Worm (Caenorhabditis elegans): ENCODE results near the gene ZK1307.2.

ZK1307.2 gene

DNA sequence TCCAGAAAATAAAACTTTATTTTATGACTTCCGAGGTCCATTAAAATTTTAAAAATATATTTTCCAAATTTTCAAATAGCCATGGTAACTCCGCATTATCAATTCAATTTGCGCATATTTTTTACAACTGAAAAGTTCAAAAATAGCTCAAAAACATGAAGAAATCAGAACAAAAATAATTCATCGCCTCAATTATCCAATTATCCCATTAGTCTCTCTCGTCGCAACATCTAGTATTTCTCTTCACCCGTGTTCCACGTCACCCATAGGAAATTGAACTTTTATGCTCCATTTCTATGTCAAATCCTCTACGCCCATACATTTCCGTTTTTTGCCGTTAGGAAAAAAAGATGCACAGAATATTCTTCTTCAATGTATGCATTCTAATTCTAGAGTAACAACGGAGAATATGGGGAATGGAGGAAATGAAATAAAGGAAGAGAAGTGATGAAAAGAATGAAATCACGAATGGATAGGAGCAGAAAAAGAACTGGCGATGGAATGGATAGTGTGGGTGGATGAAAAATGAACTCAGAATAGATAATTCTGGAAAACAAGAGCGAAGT, 36.4 kb upstream of the ZK1307.2 start:
- TF ChIP-seq lin-14 (GFP tag; optimal IDR thresholded peaks at IDR 0.05) = peak; percentile 79
- no peak for TF ChIP-seq nhr-19 (GFP tag; conservative IDR thresholded peaks at IDR 0.05)
- peak; percentile 39 for TF ChIP-seq unc-86 (tag; optimal IDR thresholded peaks at IDR 0.05)
- no peak for TF ChIP-seq fos-1 (tag; optimal IDR thresholded peaks at IDR 0.05)
- TF ChIP-seq irx-1 (tag; optimal IDR thresholded peaks at IDR 0.05) = peak; percentile 9
- TF ChIP-seq ceh-8 (GFP tag; optimal IDR thresholded peaks at IDR 0.05) = peak; percentile 96
- TF ChIP-seq fkh-10 (GFP tag; optimal IDR thresholded peaks at IDR 0.05) = peak; percentile 98
- no peak for TF ChIP-seq snu-23 (GFP tag; optimal IDR thresholded peaks at IDR 0.05)
- peak; percentile 7 for TF ChIP-seq egl-13 (tag; optimal IDR thresholded peaks at IDR 0.05)
- peak; percentile 18 for TF ChIP-seq ces-1 (GFP tag; optimal IDR thresholded peaks at IDR 0.05)
- peak; percentile 24 for TF ChIP-seq nhr-47 (tag; optimal IDR thresholded peaks at IDR 0.05)
- peak; percentile 28 for TF ChIP-seq nhr-71 (tag; optimal IDR thresholded peaks at IDR 0.05)
- TF ChIP-seq C16A3.4 (tag; optimal IDR thresholded peaks at IDR 0.05) = no peak
- peak in 1 of 2 experiments; percentile 30 for TF ChIP-seq lsy-2 (tag; optimal IDR thresholded peaks at IDR 0.05)
- no peak for TF ChIP-seq hpl-2 (GFP tag; optimal IDR thresholded peaks at IDR 0.05)
- TF ChIP-seq pqm-1 (tag; optimal IDR thresholded peaks at IDR 0.05) = no peak

DNA sequence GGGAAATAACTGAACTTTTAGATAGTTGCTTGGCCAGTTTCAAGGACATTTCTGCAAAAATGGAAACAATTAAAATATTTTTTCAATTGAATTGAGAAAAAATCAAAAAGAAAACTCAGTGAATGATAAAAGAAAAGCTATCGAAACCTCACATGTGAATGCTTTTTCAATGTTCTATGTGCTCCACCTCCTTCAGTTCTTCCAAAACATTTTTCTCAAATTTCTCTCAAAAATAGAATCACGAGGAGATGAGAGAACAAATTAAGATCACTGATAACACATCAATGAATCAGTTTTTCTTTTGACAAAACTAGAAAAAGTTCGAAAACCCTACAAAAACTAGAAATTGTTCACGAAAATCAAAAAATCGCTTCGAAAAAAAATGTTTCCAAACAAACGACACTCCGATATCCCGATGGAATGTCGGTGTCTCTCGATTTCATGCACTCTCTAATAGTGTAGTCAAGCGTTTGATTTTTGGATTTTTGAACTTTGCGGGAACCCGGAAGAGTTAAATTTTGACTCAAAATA, 33.0 kb upstream of the ZK1307.2 start, which contains the start of gene ZK1320.9:
Gene ZK1320.9, minus strand, starts transcription at position 51 of the 531 bp plus-strand sequence.
- TF ChIP-seq C34B4.2 (tag; optimal IDR thresholded peaks at IDR 0.05) = no peak
- peak; percentile 62 for TF ChIP-seq nhr-77 (tag; optimal IDR thresholded peaks at IDR 0.05)
- peak; percentile 83 for TF ChIP-seq nhr-20 (tag; optimal IDR thresholded peaks at IDR 0.05)
- TF ChIP-seq nhr-85 (tag) = no peak
- peak; percentile 33 to 59 (median 48) for TF ChIP-seq dpl-1 (GFP tag; optimal IDR thresholded peaks at IDR 0.05)
- peak; percentile 39 to 50 for TF ChIP-seq efl-1 (optimal IDR thresholded peaks at IDR 0.05)
- peak; percentile 58 to 74 for TF ChIP-seq efl-1 (GFP tag; optimal IDR thresholded peaks at IDR 0.05 in 1 of 2)
- peak in 1 of 3 experiments; percentile 10 for TF ChIP-seq ceh-82 (tag; optimal IDR thresholded peaks at IDR 0.05)
- TF ChIP-seq nhr-12 (tag; optimal IDR thresholded peaks at IDR 0.05) = no peak
- peak; percentile 45 for TF ChIP-seq nhr-71 (tag; optimal IDR thresholded peaks at IDR 0.05)
- peak; percentile 0 for TF ChIP-seq nhr-237 (tag; optimal IDR thresholded peaks at IDR 0.05)
- peak; percentile 67 for TF ChIP-seq mep-1 (tag; optimal IDR thresholded peaks at IDR 0.05)
- TF ChIP-seq F16B12.6 (tag; optimal IDR thresholded peaks at IDR 0.05) = no peak
- no peak for TF ChIP-seq ces-1 (GFP tag; optimal IDR thresholded peaks at IDR 0.05)
- no peak for TF ChIP-seq efl-3 (GFP tag; optimal IDR thresholded peaks at IDR 0.05)
- no peak for TF ChIP-seq hpl-2 (GFP tag; optimal IDR thresholded peaks at IDR 0.05)
- peak; percentile 32; the same call in 1 of the 2 replicates for TF ChIP-seq nhr-19 (GFP tag; conservative IDR thresholded peaks at IDR 0.05)
- no peak for TF ChIP-seq fos-1 (tag; optimal IDR thresholded peaks at IDR 0.05)
- peak; percentile 24 for TF ChIP-seq swsn-7 (tag; optimal IDR thresholded peaks at IDR 0.05)
- TF ChIP-seq lin-14 (GFP tag; optimal IDR thresholded peaks at IDR 0.05) = peak; percentile 50
- TF ChIP-seq xbp-1 (tag; optimal IDR thresholded peaks at IDR 0.05) = peak; percentile 24
- peak; percentile 10 for TF ChIP-seq blmp-1 (tag; optimal IDR thresholded peaks at IDR 0.05)
- TF ChIP-seq snu-23 (GFP tag; optimal IDR thresholded peaks at IDR 0.05) = peak; percentile 44
- peak; percentile 63 for TF ChIP-seq rnt-1 (tag; optimal IDR thresholded peaks at IDR 0.05)
- TF ChIP-seq lin-35 (GFP tag; optimal IDR thresholded peaks at IDR 0.05) = peak; percentile 40 to 48
- TF ChIP-seq lin-15B (tag; optimal IDR thresholded peaks at IDR 0.05) = peak; percentile 7
- peak; percentile 30 for TF ChIP-seq skn-1 (tag; optimal IDR thresholded peaks at IDR 0.05)
- no peak for TF ChIP-seq lir-3 (tag; optimal IDR thresholded peaks at IDR 0.05; ENCODE audit: poor library complexity)
- no peak for TF ChIP-seq egl-13 (tag; optimal IDR thresholded peaks at IDR 0.05)
- TF ChIP-seq lsy-2 (tag; optimal IDR thresholded peaks at IDR 0.05) = peak; percentile 28 to 51
- peak; percentile 3 for TF ChIP-seq nhr-11 (tag; optimal IDR thresholded peaks at IDR 0.05)

DNA sequence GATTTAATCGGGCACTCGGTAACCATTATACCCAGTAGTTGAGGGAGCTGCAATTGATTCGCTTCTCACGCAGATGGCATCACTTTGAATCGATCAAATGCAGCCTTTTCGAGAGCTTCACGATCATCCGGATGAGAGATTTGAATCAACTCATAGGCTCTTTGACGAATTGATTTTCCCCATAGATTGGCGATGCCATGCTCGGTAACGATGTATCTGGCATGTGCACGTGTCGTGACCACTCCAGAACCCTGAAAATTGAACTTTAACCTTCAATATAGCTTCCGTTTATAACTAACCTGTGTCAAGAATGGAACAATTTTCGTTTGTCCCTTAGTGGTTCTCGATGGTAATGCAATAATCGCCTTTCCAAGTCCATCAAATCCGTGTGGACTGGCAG, 30.4 kb upstream of the ZK1307.2 start:
- TF ChIP-seq skn-1 (tag; optimal IDR thresholded peaks at IDR 0.05) (no peak), nhr-19 (GFP tag; conservative IDR thresholded peaks at IDR 0.05) (no peak), mdl-1 (tag; optimal IDR thresholded peaks at IDR 0.05) (no peak), ceh-8 (GFP tag; optimal IDR thresholded peaks at IDR 0.05) (no peak), nhr-12 (tag; optimal IDR thresholded peaks at IDR 0.05) (no peak), aha-1 (tag; optimal IDR thresholded peaks at IDR 0.05) (no peak), fos-1 (tag; optimal IDR thresholded peaks at IDR 0.05) (no peak), zip-4 (GFP tag; optimal IDR thresholded peaks at IDR 0.05) (no peak), sup-37 (GFP tag; optimal IDR thresholded peaks at IDR 0.05) (no peak), fkh-4 (tag; optimal IDR thresholded peaks at IDR 0.05; ENCODE audit: borderline replicate concordance) (no peak), snu-23 (GFP tag; optimal IDR thresholded peaks at IDR 0.05) (no peak), nhr-47 (tag; optimal IDR thresholded peaks at IDR 0.05) (no peak), Y116A8C.19 (tag; optimal IDR thresholded peaks at IDR 0.05; ENCODE audit: borderline replicate concordance) (no peak), mab-9 (GFP tag; IDR thresholded peaks at IDR 0.05) (no peak), vab-15 (tag; optimal IDR thresholded peaks at IDR 0.05) (no peak), lir-3 (tag; optimal IDR thresholded peaks at IDR 0.05; ENCODE audit: poor library complexity) (no peak), rnt-1 (tag; optimal IDR thresholded peaks at IDR 0.05) (no peak), dsc-1 (tag; optimal IDR thresholded peaks at IDR 0.05) (no peak), elt-2 (tag; optimal IDR thresholded peaks at IDR 0.05) (no peak)

All from whole organism, L1 larva.